Fruit fly (Drosophila melanogaster) whole organism, embryonic: ENCODE results near the gene Sfp33A4.

Experiments used
- B-H2 ChIP-seq: fragments of 200-800 bp; sonication (Bioruptor generic); optimal IDR thresholded peaks from 2 replicates; lab custom pipeline; 2018; ENCODE audit warnings: missing biosample characterization, mild to moderate bottlenecking, missing genetic modification characterization
- BEAF-32 ChIP-seq: fragments of 200-800 bp; sonication (Bioruptor generic); optimal IDR thresholded peaks from 3 replicates; lab custom pipeline; 2017; ENCODE audit warnings: missing biosample characterization, missing genetic modification characterization, mild to moderate bottlenecking, moderate library complexity, missing genetic modification reagents
- CG10959 ChIP-seq: fragments of 200-800 bp; sonication (Bioruptor generic); IDR thresholded peaks from 2 replicates; pipeline ENCODE4 v1.3.6; 2022; ENCODE audit warnings: missing biosample characterization, missing genetic modification characterization
- CG12236 ChIP-seq: fragments of 200-800 bp; sonication (Bioruptor generic); optimal IDR thresholded peaks from 2 replicates; lab custom pipeline; 2016; ENCODE audit warnings: missing biosample characterization, missing genetic modification characterization
- CG12744 ChIP-seq: fragments of 200-800 bp; sonication (Bioruptor generic); optimal IDR thresholded peaks from 2 replicates; lab custom pipeline; 2016; ENCODE audit warnings: missing biosample characterization, missing genetic modification characterization
- CG12769 ChIP-seq: fragments of 200-800 bp; sonication (Bioruptor generic); optimal IDR thresholded peaks from 2 replicates; lab custom pipeline; 2019; ENCODE audit warnings: missing biosample characterization, mild to moderate bottlenecking, missing genetic modification characterization, moderate library complexity
- CG15011 ChIP-seq: fragments of 200-800 bp; sonication (Bioruptor generic); optimal IDR thresholded peaks from 3 replicates; lab custom pipeline; 2018; ENCODE audit warnings: missing biosample characterization, mild to moderate bottlenecking, missing genetic modification characterization
- CG17385 ChIP-seq: fragments of 200-800 bp; sonication (Bioruptor generic); optimal IDR thresholded peaks from 3 replicates; lab custom pipeline; 2018; ENCODE audit warnings: missing biosample characterization, mild to moderate bottlenecking, missing genetic modification characterization
- CG17612 ChIP-seq: fragments of 200-800 bp; sonication (Bioruptor generic); IDR thresholded peaks from 2 replicates; pipeline ENCODE4 v1.3.6; 2022; ENCODE audit warnings: missing biosample characterization, missing genetic modification characterization
- CG18011 ChIP-seq: fragments of 200-800 bp; sonication (Bioruptor generic); optimal IDR thresholded peaks from 2 replicates; lab custom pipeline; 2017; ENCODE audit warnings: missing biosample characterization, missing genetic modification characterization, mild to moderate bottlenecking, moderate library complexity, missing genotype
- CG2116 ChIP-seq: fragments of 200-800 bp; sonication (Bioruptor generic); optimal IDR thresholded peaks from 3 replicates; lab custom pipeline; 2018; ENCODE audit warnings: missing biosample characterization, mild to moderate bottlenecking, missing genetic modification characterization
- CG2120 ChIP-seq: fragments of 200-800 bp; sonication (Bioruptor generic); optimal IDR thresholded peaks from 3 replicates; lab custom pipeline; 2016; ENCODE audit warnings: missing biosample characterization, missing genetic modification characterization
- CG32532 ChIP-seq: fragments of 200-800 bp; sonication (Bioruptor generic); IDR thresholded peaks from 2 replicates; pipeline ENCODE4 v1.3.6; 2022; ENCODE audit warnings: missing biosample characterization, missing genetic modification characterization
- CG32772 ChIP-seq: fragments of 200-800 bp; sonication (Bioruptor generic); IDR thresholded peaks from 2 replicates; pipeline ENCODE4 v1.3.6; 2022; ENCODE audit warnings: missing biosample characterization, missing genetic modification characterization
- CG34376 ChIP-seq: fragments of 200-800 bp; sonication (Bioruptor generic); optimal IDR thresholded peaks from 2 replicates; lab custom pipeline; 2018; ENCODE audit warnings: missing biosample characterization, mild to moderate bottlenecking, missing genetic modification characterization
- CG3995 ChIP-seq: fragments of 200-800 bp; sonication (Bioruptor generic); optimal IDR thresholded peaks from 3 replicates; lab custom pipeline; 2016; ENCODE audit warnings: missing biosample characterization, missing genetic modification characterization
- CG4328 ChIP-seq: fragments of 200-800 bp; sonication (Bioruptor generic); optimal IDR thresholded peaks from 3 replicates; lab custom pipeline; 2017; ENCODE audit warnings: missing biosample characterization, missing genetic modification reagents, missing genetic modification characterization
- CG4730 ChIP-seq: fragments of 200-800 bp; sonication (Bioruptor generic); IDR thresholded peaks from 2 replicates; pipeline ENCODE4 v1.3.6; 2022; ENCODE audit warnings: missing biosample characterization, missing genetic modification characterization
- CG6175 ChIP-seq: fragments of 200-800 bp; sonication (Bioruptor generic); IDR thresholded peaks from 3 replicates; pipeline ENCODE4 v1.3.6; 2022; ENCODE audit warnings: missing biosample characterization, missing genetic modification characterization
- CG6689 ChIP-seq: fragments of 200-800 bp; sonication (Bioruptor generic); IDR thresholded peaks from 2 replicates; pipeline ENCODE4 v1.3.6; 2022; ENCODE audit warnings: missing biosample characterization, missing genetic modification characterization
- CG7987 ChIP-seq: fragments of 200-800 bp; sonication (Bioruptor generic); optimal IDR thresholded peaks from 2 replicates; lab custom pipeline; 2018; ENCODE audit warnings: missing biosample characterization, mild to moderate bottlenecking, missing genetic modification characterization, moderate library complexity
- CG8478 ChIP-seq: fragments of >200 bp; optimal IDR thresholded peaks from 2 replicates; lab custom pipeline; 2018
- CG9727 ChIP-seq: fragments of 200-800 bp; sonication (Bioruptor generic); optimal IDR thresholded peaks from 3 replicates; lab custom pipeline; 2017; ENCODE audit warnings: missing biosample characterization, mild to moderate bottlenecking, missing genetic modification characterization
- Chrac-16 ChIP-seq: fragments of 200-800 bp; sonication (Bioruptor generic); optimal IDR thresholded peaks from 3 replicates; lab custom pipeline; 2016; ENCODE audit warnings: missing biosample characterization, missing genetic modification characterization
- D ChIP-seq, 2 experiments: fragments of 200-800 bp in 1 of 2; fragments of >200 bp in 1 of 2; sonication (Bioruptor generic) in 1 of 2; optimal IDR thresholded peaks; 2 replicates in 1 of 2; 3 replicates in 1 of 2; lab custom pipeline; 2017; ENCODE audit warnings: mild to moderate bottlenecking in 1 of 2, missing biosample characterization in 1 of 2, missing genetic modification characterization in 1 of 2, missing genetic modification reagents in 1 of 2
- D19B ChIP-seq: fragments of 200-800 bp; sonication (Bioruptor generic); optimal IDR thresholded peaks from 2 replicates; lab custom pipeline; 2017; ENCODE audit warnings: missing biosample characterization, mild to moderate bottlenecking, missing genetic modification characterization
- Deaf1 ChIP-seq: fragments of 200-800 bp; optimal IDR thresholded peaks from 3 replicates; lab custom pipeline; 2019; ENCODE audit warnings: missing biosample characterization, mild to moderate bottlenecking, missing genetic modification characterization, moderate library complexity
- Dref ChIP-seq: fragments of 200-800 bp; sonication (Bioruptor generic); IDR thresholded peaks from 2 replicates; pipeline ENCODE4 v1.3.6; 2022; ENCODE audit warnings: missing biosample characterization, missing genetic modification characterization
- Drgx ChIP-seq: fragments of 200-800 bp; sonication (Bioruptor generic); IDR thresholded peaks from 2 replicates; pipeline ENCODE4 v1.3.6; 2022; ENCODE audit warnings: missing biosample characterization, missing genetic modification characterization
- Fer1 ChIP-seq: fragments of 200-800 bp; sonication (Bioruptor generic); optimal IDR thresholded peaks from 2 replicates; lab custom pipeline; 2017; ENCODE audit warnings: missing biosample characterization, mild to moderate bottlenecking, missing genetic modification characterization
- Hey ChIP-seq: fragments of 200-800 bp; sonication (Bioruptor generic); optimal IDR thresholded peaks from 3 replicates; lab custom pipeline; 2018; ENCODE audit warnings: missing biosample characterization, mild to moderate bottlenecking, missing genetic modification characterization
- Lim3 ChIP-seq: fragments of 200-800 bp; sonication (Bioruptor generic); IDR thresholded peaks from 2 replicates; pipeline ENCODE4 v1.3.6; 2022; ENCODE audit warnings: missing biosample characterization, missing genetic modification characterization
- Optix ChIP-seq: fragments of 200-800 bp; sonication (Bioruptor generic); IDR thresholded peaks from 3 replicates; pipeline ENCODE4 v1.3.6; 2022; ENCODE audit warnings: missing biosample characterization, missing genetic modification characterization
- Pdp1 ChIP-seq, 2 experiments: fragments of 200-800 bp; sonication (Bioruptor generic); optimal IDR thresholded peaks; 3 replicates each; lab custom pipeline; 2016; ENCODE audit warnings: missing biosample characterization in 2 of 2, missing genetic modification characterization in 2 of 2, mild to moderate bottlenecking in 1 of 2, moderate library complexity in 1 of 2
- Spps ChIP-seq: fragments of 200-800 bp; sonication (Bioruptor generic); optimal IDR thresholded peaks from 2 replicates; lab custom pipeline; 2018; ENCODE audit warnings: missing biosample characterization, mild to moderate bottlenecking, missing genetic modification characterization
- Stat92E ChIP-seq, 3 experiments: fragments of >200 bp in 2 of 3; fragments of 200-800 bp in 1 of 3; sonication (Bioruptor generic) in 1 of 3; optimal IDR thresholded peaks; 2 replicates each; lab custom pipeline; 2017 to 2019; ENCODE audit warnings: missing biosample characterization in 3 of 3, missing genetic modification characterization in 3 of 3, mild to moderate bottlenecking in 1 of 3, moderate library complexity in 1 of 3
- crol ChIP-seq: fragments of 200-800 bp; sonication (Bioruptor generic); IDR thresholded peaks from 2 replicates; pipeline ENCODE4 v1.3.6; 2022; ENCODE audit warnings: missing biosample characterization, missing genetic modification characterization
- dpn ChIP-seq, 2 experiments: fragments of 200-800 bp; sonication (Bioruptor generic); optimal IDR thresholded peaks; 3 replicates each; lab custom pipeline; 2016; ENCODE audit warnings: missing biosample characterization in 2 of 2, missing genetic modification characterization in 2 of 2
- ham ChIP-seq: fragments of 200-800 bp; sonication (Bioruptor generic); IDR thresholded peaks from 2 replicates; pipeline ENCODE4 v1.3.6; 2022; ENCODE audit warnings: missing biosample characterization, missing genetic modification characterization
- her ChIP-seq: fragments of 200-800 bp; sonication (Bioruptor generic); optimal IDR thresholded peaks from 2 replicates; lab custom pipeline; 2016; ENCODE audit warnings: missing biosample characterization, missing genetic modification characterization
- pfk ChIP-seq: fragments of 200-800 bp; sonication (Bioruptor generic); optimal IDR thresholded peaks from 2 replicates; lab custom pipeline; 2018; ENCODE audit warnings: missing biosample characterization, mild to moderate bottlenecking, missing genetic modification characterization, moderate library complexity
- scrt ChIP-seq: fragments of 200-800 bp; sonication (Bioruptor generic); optimal IDR thresholded peaks from 2 replicates; lab custom pipeline; 2018; ENCODE audit warnings: missing biosample characterization, mild to moderate bottlenecking, missing genetic modification characterization, moderate library complexity
- stc ChIP-seq: fragments of 200-800 bp; sonication (Bioruptor generic); IDR thresholded peaks from 2 replicates; pipeline ENCODE4 v1.3.6; 2022; ENCODE audit warnings: missing biosample characterization, missing genetic modification characterization
- stwl ChIP-seq: fragments of 200-800 bp; sonication (Bioruptor generic); optimal IDR thresholded peaks from 3 replicates; lab custom pipeline; 2018; ENCODE audit warnings: missing biosample characterization, mild to moderate bottlenecking, missing genetic modification characterization, moderate library complexity
- trh ChIP-seq: fragments of 200-800 bp; sonication (Bioruptor generic); optimal IDR thresholded peaks from 2 replicates; lab custom pipeline; 2016; ENCODE audit warnings: missing biosample characterization, missing genetic modification characterization
- vvl ChIP-seq: fragments of 200-800 bp; sonication (Bioruptor generic); IDR thresholded peaks from 2 replicates; pipeline ENCODE4 v1.3.6; 2022; ENCODE audit warnings: missing biosample characterization, missing genetic modification characterization
- yki ChIP-seq: fragments of >200 bp; optimal IDR thresholded peaks from 3 replicates; lab custom pipeline; 2018
- zen2 ChIP-seq: fragments of 200-800 bp; sonication (Bioruptor generic); IDR thresholded peaks from 3 replicates; pipeline ENCODE4 v1.3.6; 2022; ENCODE audit warnings: missing biosample characterization, missing genetic modification characterization; ENCODE audit not compliant: partially characterized antibody

Sfp33A4 gene

DNA sequence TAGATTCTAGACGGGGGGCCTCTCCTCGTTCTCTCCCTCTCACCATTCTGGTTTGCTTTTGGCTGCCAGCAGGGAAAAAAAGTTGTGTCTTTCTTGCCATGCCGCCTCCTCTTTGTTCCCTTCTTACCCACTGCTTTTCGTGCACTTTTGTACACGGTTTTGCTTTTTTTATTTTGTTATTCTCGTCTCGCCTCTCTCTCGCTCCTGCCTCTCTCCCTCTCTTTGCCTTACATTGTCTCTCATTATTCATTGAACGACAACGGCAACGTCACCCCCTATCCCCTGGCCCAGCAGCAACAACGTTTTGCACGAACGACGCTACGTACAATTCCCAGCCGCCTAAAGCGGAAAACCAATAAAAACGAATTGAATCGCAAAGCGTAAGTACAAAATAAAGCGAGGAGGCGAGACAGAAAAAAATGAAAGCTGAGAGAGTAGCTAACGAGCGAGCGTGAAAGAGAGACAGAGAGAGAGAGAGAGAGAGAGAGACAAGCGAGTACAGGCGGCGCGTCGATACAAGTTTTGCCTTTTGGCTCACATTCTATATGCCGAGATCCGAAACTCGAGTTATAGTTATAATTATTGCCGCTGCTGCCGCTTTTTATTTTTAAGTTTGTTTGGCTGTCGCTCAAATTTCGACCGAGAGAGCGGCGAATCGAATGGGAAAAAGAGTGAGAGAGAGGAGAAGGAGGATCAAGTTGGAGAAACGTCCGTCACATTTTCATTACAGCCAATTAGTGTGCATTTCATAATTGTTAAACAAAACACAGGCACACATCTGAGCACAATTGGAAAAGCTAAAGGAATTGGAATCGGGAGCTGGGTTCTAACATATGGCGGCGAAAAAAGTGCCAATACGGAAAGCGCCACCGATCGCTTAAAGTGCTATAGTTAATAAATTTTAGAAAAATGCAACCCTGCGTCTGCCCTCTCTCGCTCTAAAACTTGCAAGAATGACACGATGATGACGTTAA lies 30.1 kb upstream of the Sfp33A4 start (continued):
- no peak for TF ChIP-seq D (optimal IDR thresholded peaks at IDR 0.05; lab: Kevin White, UChicago)
- TF ChIP-seq D (GFP tag; optimal IDR thresholded peaks at IDR 0.05; lab: Kevin White, UChicago): no peak
- TF ChIP-seq CG3995 (GFP tag; lab: Kevin White, UChicago): no peak
- TF ChIP-seq D19B (GFP tag; lab: Kevin White, UChicago): no peak
- peak; percentile 35 for TF ChIP-seq CG17385 (GFP tag; lab: Kevin White, UChicago)
- TF ChIP-seq Deaf1: peak; percentile 93
- peak; percentile 100 for TF ChIP-seq crol (GFP tag; lab: Robert Waterston, UW)
- TF ChIP-seq ham (GFP tag; lab: Robert Waterston, UW): no peak
- no peak for TF ChIP-seq CG4328
- TF ChIP-seq CG9727: no peak
- TF ChIP-seq trh (GFP tag; lab: Kevin White, UChicago): no peak
- TF ChIP-seq zen2 (GFP tag; lab: Robert Waterston, UW): peak; percentile 50; the same call in 2 of the 3 replicates
- peak in 1 of 3 experiments; percentile 28 for TF ChIP-seq Stat92E (GFP tag; optimal IDR thresholded peaks at IDR 0.05; lab: Kevin White, UChicago)
- TF ChIP-seq CG2116 (GFP tag; lab: Kevin White, UChicago): peak; percentile 90
- TF ChIP-seq vvl (GFP tag; lab: Robert Waterston, UW): peak; percentile 43
- TF ChIP-seq CG10959 (GFP tag; lab: Robert Waterston, UW): no peak
- no peak for TF ChIP-seq stwl (tag; lab: Kevin White, UChicago)
- TF ChIP-seq CG32772 (GFP tag; lab: Robert Waterston, UW): peak; percentile 52
- TF ChIP-seq CG32532: peak; percentile 17; the same call in 1 of the 2 replicates
- TF ChIP-seq CG18011 (GFP tag; lab: Kevin White, UChicago): no peak
- TF ChIP-seq Drgx (GFP tag; lab: Robert Waterston, UW): peak; percentile 87
- peak; percentile 64 for TF ChIP-seq CG8478
- TF ChIP-seq dpn (GFP tag; optimal IDR thresholded peaks at IDR 0.05; lab: Kevin White, UChicago): peak in 1 of 2 experiments; percentile 7
- TF ChIP-seq CG34376 (GFP tag; lab: Kevin White, UChicago): peak; percentile 23
- no peak for TF ChIP-seq Spps
- TF ChIP-seq CG6175 (GFP tag; lab: Robert Waterston, UW): 0 out of 3 replicates have a peak, but pooled peaks have one; percentile 34
- TF ChIP-seq B-H2 (GFP tag; lab: Kevin White, UChicago): peak; percentile 25
- TF ChIP-seq Optix (GFP tag; lab: Robert Waterston, UW): no peak
- no peak for TF ChIP-seq CG6689 (GFP tag; lab: Robert Waterston, UW)
- no peak for TF ChIP-seq Chrac-16 (GFP tag; lab: Kevin White, UChicago)
- TF ChIP-seq Lim3: no peak
- TF ChIP-seq scrt (GFP tag; lab: Kevin White, UChicago): peak; percentile 22
- peak; percentile 13 for TF ChIP-seq CG12744
- TF ChIP-seq Hey: peak; percentile 35
- peak; percentile 72 for TF ChIP-seq CG12769 (tag; lab: Kevin White, UChicago)
- TF ChIP-seq Fer1 (GFP tag; lab: Kevin White, UChicago): peak; percentile 46
- TF ChIP-seq CG15011 (GFP tag; lab: Kevin White, UChicago): no peak
- TF ChIP-seq CG2120 (GFP tag; lab: Kevin White, UChicago): peak; percentile 3
- TF ChIP-seq CG4730: no peak
- no peak for TF ChIP-seq BEAF-32
- TF ChIP-seq CG7987: peak; percentile 35
- no peak for TF ChIP-seq pfk (GFP tag; lab: Kevin White, UChicago)
- no peak for TF ChIP-seq her (GFP tag; lab: Kevin White, UChicago)
- peak; percentile 66 for TF ChIP-seq yki (lab: Kevin White, UChicago)
- no peak for TF ChIP-seq CG17612 (GFP tag; lab: Robert Waterston, UW)
- no peak for TF ChIP-seq stc (GFP tag; lab: Robert Waterston, UW)
- TF ChIP-seq Dref (GFP tag; lab: Robert Waterston, UW): no peak
- peak; percentile 6 for TF ChIP-seq CG12236 (GFP tag; lab: Kevin White, UChicago)
- peak in 1 of 2 experiments; percentile 18 for TF ChIP-seq Pdp1 (GFP tag; optimal IDR thresholded peaks at IDR 0.05; lab: Kevin White, UChicago)
